Fruit fly (Drosophila melanogaster): Measurements from ENCODE around the gene Fer2.
"Not testable (repeated sequence)": the region's sequence is repeated elsewhere in the genome, so short reads cannot be mapped to it uniquely, and the experiment has no call there.

Fer2 gene

dm6 chr3R:16151239-16151860 is at the start of gene Fer2:
Fer2 (minus strand) TSS chr3R:16151312.
- no peak for TF ChIP-seq CG10348 (GFP tag; IDR thresholded peaks at IDR 0.05)
- TF ChIP-seq CG9948 (tag; optimal IDR thresholded peaks at IDR 0.05): no peak
- no peak for TF ChIP-seq Ets98B (GFP tag; IDR thresholded peaks at IDR 0.05)
- peak; percentile 28 for TF ChIP-seq CG17806 (tag; optimal IDR thresholded peaks at IDR 0.05)
- peak; percentile 77 for TF ChIP-seq CG8159 (tag; optimal IDR thresholded peaks at IDR 0.05)
- TF ChIP-seq CG34367 (tag; optimal IDR thresholded peaks at IDR 0.05): no peak
- TF ChIP-seq Pif1A (GFP tag; optimal IDR thresholded peaks at IDR 0.05): no peak
- no peak for TF ChIP-seq D1 (tag; optimal IDR thresholded peaks at IDR 0.05)
- no peak for TF ChIP-seq CG12605 (GFP tag; IDR thresholded peaks at IDR 0.05)
- no peak for TF ChIP-seq Pif1B (GFP tag; optimal IDR thresholded peaks at IDR 0.05)
- no peak for TF ChIP-seq CG32121 (GFP tag; IDR thresholded peaks at IDR 0.05)
- TF ChIP-seq CG13204 (GFP tag; optimal IDR thresholded peaks at IDR 0.05): no peak
- TF ChIP-seq EcR (GFP tag; optimal IDR thresholded peaks at IDR 0.05): no peak
- peak; percentile 13 for TF ChIP-seq CG8301 (tag; optimal IDR thresholded peaks at IDR 0.05)
- no peak for TF ChIP-seq CG4496 (GFP tag; IDR thresholded peaks at IDR 0.05)
- TF ChIP-seq gl (tag; optimal IDR thresholded peaks at IDR 0.05): no peak
- TF ChIP-seq CG15710 (tag; optimal IDR thresholded peaks at IDR 0.05): peak; percentile 15
- TF ChIP-seq rn (GFP tag; IDR thresholded peaks at IDR 0.05): no peak
- no peak for TF ChIP-seq fd96Ca (GFP tag; IDR thresholded peaks at IDR 0.05)
- no peak for TF ChIP-seq Snoo (tag; optimal IDR thresholded peaks at IDR 0.05)
- TF ChIP-seq CG14655 (GFP tag; optimal IDR thresholded peaks at IDR 0.05): no peak

dm6 chr3R:16200497-16201019 is 49.4 kb upstream of the Fer2 start:
- TF ChIP-seq gl (tag; optimal IDR thresholded peaks at IDR 0.05) (no peak), CG10348 (GFP tag; IDR thresholded peaks at IDR 0.05) (no peak), rn (GFP tag; IDR thresholded peaks at IDR 0.05) (no peak), Ets98B (GFP tag; IDR thresholded peaks at IDR 0.05) (no peak), CG32121 (GFP tag; IDR thresholded peaks at IDR 0.05) (no peak), D1 (tag; optimal IDR thresholded peaks at IDR 0.05) (no peak), CG8159 (tag; optimal IDR thresholded peaks at IDR 0.05) (no peak), EcR (GFP tag; optimal IDR thresholded peaks at IDR 0.05) (no peak), Pif1A (GFP tag; optimal IDR thresholded peaks at IDR 0.05) (no peak), CG8301 (tag; optimal IDR thresholded peaks at IDR 0.05) (no peak), fd96Ca (GFP tag; IDR thresholded peaks at IDR 0.05) (no peak), CG15710 (tag; optimal IDR thresholded peaks at IDR 0.05) (no peak), CG17806 (tag; optimal IDR thresholded peaks at IDR 0.05) (no peak), Snoo (tag; optimal IDR thresholded peaks at IDR 0.05) (no peak), CG12605 (GFP tag; IDR thresholded peaks at IDR 0.05) (no peak), CG13204 (GFP tag; optimal IDR thresholded peaks at IDR 0.05) (no peak), Pif1B (GFP tag; optimal IDR thresholded peaks at IDR 0.05) (no peak), CG34367 (tag; optimal IDR thresholded peaks at IDR 0.05) (no peak), CG14655 (GFP tag; optimal IDR thresholded peaks at IDR 0.05) (no peak), CG9948 (tag; optimal IDR thresholded peaks at IDR 0.05) (no peak)

dm6 chr3R:16190782-16191181 is 39.7 kb upstream of the Fer2 start:
- no peak for TF ChIP-seq fd96Ca (GFP tag; IDR thresholded peaks at IDR 0.05)
- TF ChIP-seq Snoo (tag; optimal IDR thresholded peaks at IDR 0.05): no peak
- no peak for TF ChIP-seq D1 (tag; optimal IDR thresholded peaks at IDR 0.05)
- TF ChIP-seq EcR (GFP tag; optimal IDR thresholded peaks at IDR 0.05): no peak
- TF ChIP-seq gl (tag; optimal IDR thresholded peaks at IDR 0.05): no peak
- no peak for TF ChIP-seq CG8301 (tag; optimal IDR thresholded peaks at IDR 0.05)
- no peak for TF ChIP-seq CG32121 (GFP tag; IDR thresholded peaks at IDR 0.05)
- no peak for TF ChIP-seq CG8159 (tag; optimal IDR thresholded peaks at IDR 0.05)
- TF ChIP-seq CG14655 (GFP tag; optimal IDR thresholded peaks at IDR 0.05): no peak
- TF ChIP-seq CG15710 (tag; optimal IDR thresholded peaks at IDR 0.05): no peak
- TF ChIP-seq rn (GFP tag; IDR thresholded peaks at IDR 0.05): no peak
- no peak for TF ChIP-seq CG34367 (tag; optimal IDR thresholded peaks at IDR 0.05)
- TF ChIP-seq CG10348 (GFP tag; IDR thresholded peaks at IDR 0.05): no peak
- no peak for TF ChIP-seq Ets98B (GFP tag; IDR thresholded peaks at IDR 0.05)
- TF ChIP-seq Pif1A (GFP tag; optimal IDR thresholded peaks at IDR 0.05): no peak
- no peak for TF ChIP-seq CG4496 (GFP tag; IDR thresholded peaks at IDR 0.05)
- TF ChIP-seq CG12605 (GFP tag; IDR thresholded peaks at IDR 0.05): no peak
- no peak for TF ChIP-seq Pif1B (GFP tag; optimal IDR thresholded peaks at IDR 0.05)
- TF ChIP-seq CG17806 (tag; optimal IDR thresholded peaks at IDR 0.05): no peak
- no peak for TF ChIP-seq CG9948 (tag; optimal IDR thresholded peaks at IDR 0.05)

- TF ChIP-seq gl (tag; optimal IDR thresholded peaks at IDR 0.05) (no peak), CG32121 (GFP tag; IDR thresholded peaks at IDR 0.05) (no peak), rn (GFP tag; IDR thresholded peaks at IDR 0.05) (no peak), Ets98B (GFP tag; IDR thresholded peaks at IDR 0.05) (no peak), Pif1B (GFP tag; optimal IDR thresholded peaks at IDR 0.05) (no peak), CG12605 (GFP tag; IDR thresholded peaks at IDR 0.05) (no peak), CG8301 (tag; optimal IDR thresholded peaks at IDR 0.05) (no peak), CG8159 (tag; optimal IDR thresholded peaks at IDR 0.05) (no peak), CG17806 (tag; optimal IDR thresholded peaks at IDR 0.05) (no peak), fd96Ca (GFP tag; IDR thresholded peaks at IDR 0.05) (no peak)
Measured at dm6 chr3R:16190183-16190763, 39.2 kb upstream of the Fer2 start.

dm6 chr3R:16189464-16189863 is 38.4 kb upstream of the Fer2 start, which contains the start of gene Bin1:
Bin1 (minus strand) TSS chr3R:16189564.
- TF ChIP-seq CG34367 (tag; optimal IDR thresholded peaks at IDR 0.05); rn (GFP tag; IDR thresholded peaks at IDR 0.05); Snoo (tag; optimal IDR thresholded peaks at IDR 0.05): not testable (repeated sequence)
